Worm (Caenorhabditis elegans) whole organism, young adult: ENCODE data around the gene M163.5.

ENCODE experiments used
- B0035.1 ChIP-seq: sonication (generic microtip); optimal IDR thresholded peaks from 2 replicates; lab custom pipeline; 2016; ENCODE audit warnings: missing genetic modification characterization, mild to moderate bottlenecking, missing compliant biosample characterization, missing genotype, missing genetic modification reagents
- B0261.1 ChIP-seq: sonication (generic microtip); optimal IDR thresholded peaks from 2 replicates; lab custom pipeline; 2016; ENCODE audit warnings: mild to moderate bottlenecking, missing genetic modification characterization, moderate library complexity, missing compliant biosample characterization
- C06A6.2 ChIP-seq: fragments of 200-800 bp; sonication (Bioruptor generic); conservative IDR thresholded peaks from 2 replicates; pipeline ENCODE4 v1.3.6; 2022; ENCODE audit warnings: missing genetic modification characterization, missing compliant biosample characterization
- C17E4.6 ChIP-seq: fragments of 200-800 bp; sonication (Bioruptor generic); IDR thresholded peaks from 2 replicates; pipeline ENCODE4 v1.3.6; 2022; ENCODE audit warnings: missing genetic modification reagents, missing genetic modification characterization, missing compliant biosample characterization
- F22D6.2 ChIP-seq: sonication (generic microtip); optimal IDR thresholded peaks from 2 replicates; lab custom pipeline; 2016; ENCODE audit warnings: mild to moderate bottlenecking, missing genetic modification characterization, missing compliant biosample characterization
- F57C9.4 ChIP-seq: sonication (generic microtip); optimal IDR thresholded peaks from 2 replicates; lab custom pipeline; 2017; ENCODE audit warnings: mild to moderate bottlenecking, missing genetic modification characterization, missing compliant biosample characterization
- T07F8.4 ChIP-seq: sonication (generic microtip); optimal IDR thresholded peaks from 2 replicates; lab custom pipeline; 2016; ENCODE audit warnings: mild to moderate bottlenecking, missing genetic modification characterization, moderate library complexity, missing compliant biosample characterization
- T26A5.8 ChIP-seq: sonication (generic microtip); optimal IDR thresholded peaks from 2 replicates; lab custom pipeline; 2016; ENCODE audit warnings: missing genetic modification characterization, missing compliant biosample characterization
- Y56A3A.18 ChIP-seq: fragments of 200-800 bp; sonication (Bioruptor generic); IDR thresholded peaks from 2 replicates; pipeline ENCODE4 v1.3.6; 2022; ENCODE audit warnings: missing genetic modification reagents, missing genetic modification characterization, missing compliant biosample characterization
- Y67H2A.10 ChIP-seq: fragments of 200-800 bp; sonication (Bioruptor generic); conservative IDR thresholded peaks from 2 replicates; pipeline ENCODE4 v1.3.6; 2022; ENCODE audit warnings: missing genetic modification reagents, missing genetic modification characterization, missing compliant biosample characterization
- Y79H2A.3 ChIP-seq: fragments of 200-800 bp; sonication (Bioruptor generic); conservative IDR thresholded peaks from 2 replicates; pipeline ENCODE4 v1.3.6; 2022; ENCODE audit warnings: missing genetic modification reagents, missing genetic modification characterization, missing compliant biosample characterization
- ZK185.1 ChIP-seq: sonication (generic microtip); optimal IDR thresholded peaks from 2 replicates; lab custom pipeline; 2016; ENCODE audit warnings: mild to moderate bottlenecking, missing genetic modification characterization, missing compliant biosample characterization; ENCODE audit not compliant: poor library complexity, severe bottlenecking
- aptf-3 ChIP-seq: fragments of 200-800 bp; sonication (Bioruptor generic); IDR thresholded peaks from 2 replicates; pipeline ENCODE4 v1.3.6; 2022; ENCODE audit warnings: missing genetic modification characterization, missing compliant biosample characterization
- atf-7 ChIP-seq: sonication (generic microtip); optimal IDR thresholded peaks from 2 replicates; lab custom pipeline; 2017; ENCODE audit warnings: mild to moderate bottlenecking, missing genetic modification characterization, missing compliant biosample characterization
- attf-3 ChIP-seq: fragments of 200-800 bp; sonication (Bioruptor generic); conservative IDR thresholded peaks from 2 replicates; pipeline ENCODE4 v1.3.6; 2022; ENCODE audit warnings: missing genetic modification reagents, missing genetic modification characterization, missing compliant biosample characterization
- bed-1 ChIP-seq: fragments of 200-800 bp; sonication (Bioruptor generic); IDR thresholded peaks from 2 replicates; pipeline ENCODE4 v1.3.6; 2022; ENCODE audit warnings: missing genetic modification reagents, missing genetic modification characterization, missing compliant biosample characterization
- cebp-2 ChIP-seq: fragments of 200-800 bp; sonication (Bioruptor generic); IDR thresholded peaks from 2 replicates; pipeline ENCODE4 v1.3.6; 2022; ENCODE audit warnings: missing genetic modification characterization, missing compliant biosample characterization
- ceh-58 ChIP-seq: fragments of 200-800 bp; sonication (Bioruptor generic); IDR thresholded peaks from 2 replicates; pipeline ENCODE4 v1.3.6; 2022; ENCODE audit warnings: missing genetic modification characterization, missing compliant biosample characterization
- hlh-26 ChIP-seq: fragments of 200-800 bp; sonication (Bioruptor generic); conservative IDR thresholded peaks from 2 replicates; pipeline ENCODE4 v1.3.6; 2022; ENCODE audit warnings: missing genetic modification reagents, missing genetic modification characterization, missing compliant biosample characterization
- hmg-1.2 ChIP-seq: fragments of 200-800 bp; sonication (Bioruptor generic); IDR thresholded peaks from 2 replicates; pipeline ENCODE4 v1.3.6; 2022; ENCODE audit warnings: missing genetic modification reagents, missing genetic modification characterization, missing compliant biosample characterization
- hmg-20 ChIP-seq: fragments of 200-800 bp; sonication (Bioruptor generic); IDR thresholded peaks from 2 replicates; pipeline ENCODE4 v1.3.6; 2022; ENCODE audit warnings: missing genetic modification reagents, missing genetic modification characterization, missing compliant biosample characterization
- hrde-1 ChIP-seq: sonication (generic microtip); optimal IDR thresholded peaks from 2 replicates; lab custom pipeline; 2016; ENCODE audit warnings: missing genetic modification characterization, mild to moderate bottlenecking, missing compliant biosample characterization, moderate library complexity, missing genotype, missing genetic modification reagents, borderline replicate concordance
- let-607 ChIP-seq, 2 experiments: fragments of 200-800 bp in 1 of 2; sonication (Bioruptor generic) in 1 of 2; sonication (generic microtip) in 1 of 2; optimal IDR thresholded peaks; 2 replicates each; lab custom pipeline; 2016 to 2018; ENCODE audit warnings: mild to moderate bottlenecking in 2 of 2, missing compliant biosample characterization in 2 of 2, missing genetic modification characterization in 2 of 2, moderate library complexity in 2 of 2, missing genotype in 1 of 2
- lin-26 ChIP-seq: fragments of 200-800 bp; sonication (Bioruptor generic); IDR thresholded peaks from 2 replicates; pipeline ENCODE4 v1.3.6; 2022; ENCODE audit warnings: missing genetic modification reagents, missing genetic modification characterization, missing compliant biosample characterization
- lin-35 ChIP-seq, 3 experiments: fragments of 150-350 bp in 2 of 3; sonication (generic microtip) in 1 of 3; optimal IDR thresholded peaks; 2 replicates each; lab custom pipeline; 2014 to 2018; ENCODE audit warnings: missing biosample characterization in 3 of 3, missing genetic modification characterization in 3 of 3, missing genetic modification reagents in 3 of 3
- madf-10 ChIP-seq: sonication (generic microtip); optimal IDR thresholded peaks from 2 replicates; lab custom pipeline; 2016; ENCODE audit warnings: mild to moderate bottlenecking, missing genetic modification characterization, missing compliant biosample characterization
- mel-28 ChIP-seq: sonication (generic microtip); optimal IDR thresholded peaks from 2 replicates; lab custom pipeline; 2016; ENCODE audit warnings: borderline replicate concordance, mild to moderate bottlenecking, missing genetic modification characterization, missing compliant biosample characterization
- mxl-1 ChIP-seq: sonication (generic microtip); optimal IDR thresholded peaks from 2 replicates; lab custom pipeline; 2016; ENCODE audit warnings: missing genetic modification characterization, missing compliant biosample characterization
- nfya-2 ChIP-seq: fragments of 200-800 bp; sonication (Bioruptor generic); IDR thresholded peaks from 2 replicates; pipeline ENCODE4 v1.3.6; 2022; ENCODE audit warnings: missing genetic modification reagents, missing genetic modification characterization, missing compliant biosample characterization
- nhr-120 ChIP-seq: fragments of 200-800 bp; sonication (Bioruptor generic); IDR thresholded peaks from 2 replicates; pipeline ENCODE4 v1.3.6; 2022; ENCODE audit warnings: missing genetic modification characterization, missing compliant biosample characterization
- nhr-80 ChIP-seq: sonication (generic microtip); optimal IDR thresholded peaks from 2 replicates; lab custom pipeline; 2016; ENCODE audit warnings: missing genetic modification characterization, missing compliant biosample characterization
- pha-4 ChIP-seq: fragments of 150-350 bp; sonication (generic microtip); optimal IDR thresholded peaks from 2 replicates; lab custom pipeline; 2014; ENCODE audit warnings: missing biosample characterization, missing genetic modification reagents, missing genetic modification characterization
- rec-8 ChIP-seq, 2 experiments: sonication (generic microtip); optimal IDR thresholded peaks; 2 replicates each; lab custom pipeline; 2016; ENCODE audit warnings: mild to moderate bottlenecking in 2 of 2, missing genetic modification characterization in 2 of 2, missing genetic modification reagents in 2 of 2, missing genotype in 2 of 2, missing biosample characterization in 1 of 2, missing compliant biosample characterization in 1 of 2, moderate library complexity in 1 of 2
- rpc-1 ChIP-seq, 2 experiments: fragments of 150-350 bp in 1 of 2; sonication (generic microtip) in 1 of 2; optimal IDR thresholded peaks; 2 replicates each; lab custom pipeline; 2014 to 2018; ENCODE audit warnings: missing biosample characterization in 1 of 2, missing genetic modification characterization in 1 of 2, missing genetic modification reagents in 1 of 2, missing genotype in 1 of 2
- sea-2 ChIP-seq: fragments of 200-800 bp; sonication (Bioruptor generic); IDR thresholded peaks from 2 replicates; pipeline ENCODE4 v1.3.6; 2022; ENCODE audit warnings: missing genetic modification characterization, missing compliant biosample characterization
- snpc-3.4 ChIP-seq: sonication (generic microtip); optimal IDR thresholded peaks from 2 replicates; lab custom pipeline; 2017; ENCODE audit warnings: missing genetic modification characterization, mild to moderate bottlenecking, missing compliant biosample characterization, antibody characterized with exemption, moderate library complexity, missing genotype, missing genetic modification reagents
- snpc-4 ChIP-seq, 5 experiments: fragments of 150-350 bp in 1 of 5; sonication (generic microtip) in 4 of 5; optimal IDR thresholded peaks; 2 replicates each; lab custom pipeline; 2014 to 2018; ENCODE audit warnings: missing genetic modification characterization in 5 of 5, missing biosample characterization in 3 of 5, antibody characterized with exemption in 2 of 5, mild to moderate bottlenecking in 2 of 5, missing compliant biosample characterization in 2 of 5, missing genotype in 2 of 5, moderate library complexity in 2 of 5, missing genetic modification reagents in 1 of 5
- unc-62 ChIP-seq: fragments of 150-350 bp; optimal IDR thresholded peaks from 2 replicates; lab custom pipeline; 2014; ENCODE audit warnings: missing biosample characterization, missing genetic modification reagents, missing genetic modification characterization
- ztf-22 ChIP-seq: fragments of 200-800 bp; sonication (Bioruptor generic); optimal IDR thresholded peaks from 2 replicates; lab custom pipeline; 2018; ENCODE audit warnings: mild to moderate bottlenecking, missing genetic modification characterization, moderate library complexity, missing compliant biosample characterization
- ztf-25 ChIP-seq: fragments of 200-800 bp; sonication (Bioruptor generic); IDR thresholded peaks from 2 replicates; pipeline ENCODE4 v1.3.6; 2022; ENCODE audit warnings: missing genetic modification reagents, missing genetic modification characterization, missing compliant biosample characterization
- ztf-26 ChIP-seq: sonication (generic microtip); optimal IDR thresholded peaks from 2 replicates; lab custom pipeline; 2017; ENCODE audit warnings: missing genetic modification characterization, missing compliant biosample characterization
- ztf-28 ChIP-seq: fragments of 200-800 bp; sonication (Bioruptor generic); IDR thresholded peaks from 2 replicates; pipeline ENCODE4 v1.3.6; 2022; ENCODE audit warnings: missing genetic modification reagents, missing genetic modification characterization, missing compliant biosample characterization
- ztf-6 ChIP-seq: fragments of 200-800 bp; sonication (Bioruptor generic); IDR thresholded peaks from 2 replicates; pipeline ENCODE4 v1.3.6; 2022; ENCODE audit warnings: missing genetic modification reagents, missing genetic modification characterization, missing compliant biosample characterization

Gene M163.5

ce11 chrX:14496545-14496944, 22.7 kb downstream of the M163.5 start:
- peak; percentile 3 for TF ChIP-seq nhr-80
- TF ChIP-seq nhr-120: no peak

ce11 chrX:14499830-14500409, 26.1 kb downstream of the M163.5 start:
- peak; percentile 17 for TF ChIP-seq unc-62 (GFP tag; lab: Kevin White, UChicago)
- TF ChIP-seq T26A5.8 (tag; lab: Kevin White, UChicago): no peak
- no peak for TF ChIP-seq C06A6.2 (GFP tag; lab: Robert Waterston, UW)

DNA sequence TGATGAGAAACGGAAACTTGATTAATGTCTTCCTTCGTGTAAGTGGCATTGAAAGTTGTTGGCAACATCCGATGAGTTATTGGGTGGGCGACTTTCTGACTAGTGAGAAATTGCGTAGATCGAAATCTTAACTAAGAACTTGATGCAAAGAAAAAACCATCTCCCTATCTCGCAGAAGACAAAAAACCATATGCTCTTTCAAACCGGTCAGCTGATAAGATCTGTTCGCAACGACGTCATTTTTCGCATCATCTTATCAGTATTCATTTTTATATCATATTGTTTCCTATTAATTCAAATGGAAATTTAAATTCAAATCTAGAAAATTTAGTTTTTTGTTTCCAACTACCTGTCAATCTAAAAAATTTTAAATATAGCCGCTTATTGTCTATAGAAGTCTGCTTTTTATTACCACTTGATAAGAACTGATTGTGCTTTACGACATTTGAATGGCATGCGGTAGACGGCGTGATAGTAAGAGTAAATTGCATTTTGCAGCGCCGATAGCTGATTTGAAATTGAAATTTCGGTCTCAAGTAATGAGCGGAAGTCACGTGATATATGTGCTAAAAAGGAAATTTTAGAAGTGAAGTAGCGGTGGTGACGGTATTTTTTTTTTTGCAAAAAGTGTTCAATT, 26.7 kb downstream of the M163.5 start:
- TF ChIP-seq bed-1: no peak
- peak; percentile 89 for TF ChIP-seq ztf-22 (GFP tag; lab: Kevin White, UChicago)
- no peak for TF ChIP-seq ztf-28 (GFP tag; lab: Robert Waterston, UW)
- no peak for TF ChIP-seq sea-2 (GFP tag; lab: Robert Waterston, UW)
- TF ChIP-seq Y56A3A.18 (GFP tag; lab: Robert Waterston, UW): no peak
- no peak for TF ChIP-seq snpc-3.4 (tag; lab: Kevin White, UChicago)
- peak; percentile 92 for TF ChIP-seq atf-7
- no peak for TF ChIP-seq Y67H2A.10
- no peak for TF ChIP-seq C06A6.2 (GFP tag; lab: Robert Waterston, UW)
- no peak for TF ChIP-seq F57C9.4
- TF ChIP-seq F22D6.2 (tag; lab: Kevin White, UChicago): peak; percentile 24
- no peak for TF ChIP-seq hlh-26
- no peak for TF ChIP-seq hmg-1.2 (GFP tag; lab: Robert Waterston, UW)
- TF ChIP-seq pha-4 (tag; lab: Kevin White, UChicago): peak; percentile 43
- TF ChIP-seq B0261.1 (tag; lab: Kevin White, UChicago): no peak
- TF ChIP-seq T07F8.4 (tag; lab: Kevin White, UChicago): no peak
- no peak for TF ChIP-seq rpc-1 (optimal IDR thresholded peaks at IDR 0.05; lab: Kevin White, UChicago)
- no peak for TF ChIP-seq rpc-1 (tag; optimal IDR thresholded peaks at IDR 0.05; lab: Kevin White, UChicago)
- no peak for TF ChIP-seq mel-28 (tag; lab: Kevin White, UChicago)
- no peak for TF ChIP-seq nfya-2 (GFP tag; lab: Robert Waterston, UW)
- TF ChIP-seq Y79H2A.3 (GFP tag; lab: Robert Waterston, UW): no peak
- no peak for TF ChIP-seq madf-10 (tag; lab: Kevin White, UChicago)
- TF ChIP-seq ceh-58 (GFP tag; lab: Robert Waterston, UW): no peak
- TF ChIP-seq attf-3: no peak
- TF ChIP-seq ztf-6 (GFP tag; lab: Robert Waterston, UW): no peak
- no peak for TF ChIP-seq rec-8 (tag; optimal IDR thresholded peaks at IDR 0.05; lab: Kevin White, UChicago)
- TF ChIP-seq mxl-1 (tag; lab: Kevin White, UChicago): no peak
- TF ChIP-seq ztf-25 (GFP tag; lab: Robert Waterston, UW): no peak
- no peak for TF ChIP-seq cebp-2
- no peak for TF ChIP-seq hrde-1 (tag; lab: Kevin White, UChicago)
- no peak for TF ChIP-seq C17E4.6
- no peak for TF ChIP-seq lin-35 (GFP tag; optimal IDR thresholded peaks at IDR 0.05; lab: Kevin White, UChicago)
- peak in 1 of 2 experiments; percentile 88 for TF ChIP-seq let-607 (tag; optimal IDR thresholded peaks at IDR 0.05; lab: Kevin White, UChicago)
- no peak for TF ChIP-seq aptf-3
- no peak for TF ChIP-seq B0035.1 (tag; lab: Kevin White, UChicago)
- no peak for TF ChIP-seq ZK185.1
- no peak for TF ChIP-seq ztf-26 (tag; lab: Kevin White, UChicago)
- TF ChIP-seq snpc-4 (GFP tag; optimal IDR thresholded peaks at IDR 0.05; lab: Kevin White, UChicago): no peak
- peak in 3 of 4 experiments; percentile 0 to 42 (median 28) for TF ChIP-seq snpc-4 (tag; optimal IDR thresholded peaks at IDR 0.05; lab: Kevin White, UChicago)
- no peak for TF ChIP-seq hmg-20 (GFP tag; lab: Robert Waterston, UW)
- TF ChIP-seq lin-26 (GFP tag; lab: Robert Waterston, UW): no peak
